Fruit fly (Drosophila melanogaster) whole organism, embryonic: Measurements from ENCODE around the gene Rhp.

Experiments used
- Ada2b ChIP-seq: fragments of 200-800 bp; sonication (Bioruptor generic); IDR thresholded peaks from 2 replicates; pipeline ENCODE4 v1.3.6; 2022; ENCODE audit warnings: missing biosample characterization, missing genetic modification characterization
- Atf6 ChIP-seq: fragments of 200-800 bp; sonication (Bioruptor generic); IDR thresholded peaks from 2 replicates; pipeline ENCODE4 v1.3.6; 2022; ENCODE audit warnings: missing biosample characterization, missing genetic modification characterization
- BEAF-32 ChIP-seq: fragments of 200-800 bp; sonication (Bioruptor generic); optimal IDR thresholded peaks from 3 replicates; lab custom pipeline; 2017; ENCODE audit warnings: missing biosample characterization, missing genetic modification characterization, mild to moderate bottlenecking, moderate library complexity, missing genetic modification reagents
- CG10267 ChIP-seq: fragments of 200-800 bp; sonication (Bioruptor generic); optimal IDR thresholded peaks from 2 replicates; lab custom pipeline; 2018; ENCODE audit warnings: missing biosample characterization, mild to moderate bottlenecking, missing genetic modification characterization, moderate library complexity
- CG11696 ChIP-seq: fragments of 200-800 bp; sonication (Bioruptor generic); IDR thresholded peaks from 2 replicates; pipeline ENCODE4 v1.3.6; 2022; ENCODE audit warnings: missing biosample characterization, missing genetic modification characterization
- CG15011 ChIP-seq: fragments of 200-800 bp; sonication (Bioruptor generic); optimal IDR thresholded peaks from 3 replicates; lab custom pipeline; 2018; ENCODE audit warnings: missing biosample characterization, mild to moderate bottlenecking, missing genetic modification characterization
- CG18262 ChIP-seq: fragments of 200-800 bp; optimal IDR thresholded peaks from 3 replicates; lab custom pipeline; 2019; ENCODE audit warnings: missing biosample characterization, mild to moderate bottlenecking, missing genetic modification characterization, moderate library complexity
- CG18619 ChIP-seq: fragments of 200-800 bp; sonication (Bioruptor generic); optimal IDR thresholded peaks from 3 replicates; lab custom pipeline; 2017; ENCODE audit warnings: missing biosample characterization, mild to moderate bottlenecking, missing genetic modification characterization
- CG2120 ChIP-seq: fragments of 200-800 bp; sonication (Bioruptor generic); optimal IDR thresholded peaks from 3 replicates; lab custom pipeline; 2016; ENCODE audit warnings: missing biosample characterization, missing genetic modification characterization
- CG2129 ChIP-seq: fragments of 200-800 bp; sonication (Bioruptor generic); IDR thresholded peaks from 2 replicates; pipeline ENCODE4 v1.3.6; 2022; ENCODE audit warnings: missing biosample characterization, missing genetic modification characterization; ENCODE audit not compliant: partially characterized antibody
- CG2712 ChIP-seq: fragments of 200-800 bp; optimal IDR thresholded peaks from 3 replicates; lab custom pipeline; 2019; ENCODE audit warnings: missing biosample characterization, mild to moderate bottlenecking, missing genetic modification characterization, moderate library complexity
- CG32532 ChIP-seq: fragments of 200-800 bp; sonication (Bioruptor generic); IDR thresholded peaks from 2 replicates; pipeline ENCODE4 v1.3.6; 2022; ENCODE audit warnings: missing biosample characterization, missing genetic modification characterization
- CG3281 ChIP-seq: fragments of 200-800 bp; sonication (Bioruptor generic); optimal IDR thresholded peaks from 3 replicates; lab custom pipeline; 2017; ENCODE audit warnings: missing biosample characterization, mild to moderate bottlenecking, missing genetic modification characterization
- CG33557 ChIP-seq: fragments of 200-800 bp; sonication (Bioruptor generic); optimal IDR thresholded peaks from 2 replicates; lab custom pipeline; 2019; ENCODE audit warnings: missing biosample characterization, mild to moderate bottlenecking, missing genetic modification characterization, moderate library complexity
- CG7357 ChIP-seq: fragments of 200-800 bp; sonication (Bioruptor generic); IDR thresholded peaks from 3 replicates; pipeline ENCODE4 v1.3.6; 2022; ENCODE audit warnings: missing biosample characterization, missing genetic modification characterization
- D19A ChIP-seq: fragments of 200-800 bp; optimal IDR thresholded peaks from 3 replicates; lab custom pipeline; 2019; ENCODE audit warnings: missing biosample characterization, mild to moderate bottlenecking, missing genetic modification characterization, moderate library complexity
- Dek ChIP-seq: fragments of 200-800 bp; sonication (Bioruptor generic); optimal IDR thresholded peaks from 3 replicates; lab custom pipeline; 2019; ENCODE audit warnings: missing biosample characterization, mild to moderate bottlenecking, missing genetic modification characterization, moderate library complexity
- Doc3 ChIP-seq: fragments of 200-800 bp; sonication (Bioruptor generic); IDR thresholded peaks from 3 replicates; pipeline ENCODE4 v1.3.6; 2022; ENCODE audit warnings: missing biosample characterization, missing genetic modification characterization; ENCODE audit not compliant: partially characterized antibody
- Ets65A ChIP-seq: fragments of 200-800 bp; sonication (Bioruptor generic); peaks from one replicate; lab custom pipeline; 2016; ENCODE audit warnings: missing biosample characterization, missing genetic modification characterization
- Hr51 ChIP-seq, 2 experiments: fragments of 200-800 bp; sonication (Bioruptor generic); optimal IDR thresholded peaks; 2 replicates in 1 of 2; 3 replicates in 1 of 2; lab custom pipeline; 2016 to 2018; ENCODE audit warnings: missing biosample characterization in 2 of 2, missing genetic modification characterization in 2 of 2, mild to moderate bottlenecking in 1 of 2, moderate library complexity in 1 of 2
- Lim3 ChIP-seq: fragments of 200-800 bp; sonication (Bioruptor generic); IDR thresholded peaks from 2 replicates; pipeline ENCODE4 v1.3.6; 2022; ENCODE audit warnings: missing biosample characterization, missing genetic modification characterization
- MESR4 ChIP-seq: fragments of 200-800 bp; sonication (Bioruptor generic); optimal IDR thresholded peaks from 2 replicates; lab custom pipeline; 2018; ENCODE audit warnings: missing biosample characterization, mild to moderate bottlenecking, missing genetic modification characterization, moderate library complexity
- NfI ChIP-seq: fragments of 200-800 bp; sonication (Bioruptor generic); optimal IDR thresholded peaks from 3 replicates; lab custom pipeline; 2018; ENCODE audit warnings: missing biosample characterization, mild to moderate bottlenecking, missing genetic modification characterization, moderate library complexity
- Sry-β ChIP-seq: fragments of 200-800 bp; sonication (Bioruptor generic); optimal IDR thresholded peaks from 2 replicates; lab custom pipeline; 2018; ENCODE audit warnings: missing biosample characterization, mild to moderate bottlenecking, missing genetic modification characterization, moderate library complexity
- Sry-δ ChIP-seq: fragments of 200-800 bp; sonication (Bioruptor generic); optimal IDR thresholded peaks from 2 replicates; lab custom pipeline; 2016; ENCODE audit warnings: missing biosample characterization, missing genetic modification characterization
- amos ChIP-seq: fragments of 200-800 bp; sonication (Bioruptor generic); IDR thresholded peaks from 2 replicates; pipeline ENCODE4 v1.3.6; 2022; ENCODE audit warnings: missing biosample characterization, missing genetic modification characterization; ENCODE audit not compliant: partially characterized antibody
- bcd ChIP-seq: fragments of 200-800 bp; sonication (Bioruptor generic); optimal IDR thresholded peaks from 2 replicates; lab custom pipeline; 2017; ENCODE audit warnings: missing biosample characterization, mild to moderate bottlenecking, missing genetic modification characterization
- chn ChIP-seq: fragments of 200-800 bp; sonication (Bioruptor generic); optimal IDR thresholded peaks from 2 replicates; lab custom pipeline; 2016; ENCODE audit warnings: missing biosample characterization, missing genetic modification characterization
- disco-r ChIP-seq: fragments of 200-800 bp; sonication (Bioruptor generic); optimal IDR thresholded peaks from 2 replicates; lab custom pipeline; 2016; ENCODE audit warnings: missing biosample characterization, missing genetic modification characterization
- dmrt11E ChIP-seq: fragments of 200-800 bp; sonication (Bioruptor generic); optimal IDR thresholded peaks from 3 replicates; lab custom pipeline; 2018; ENCODE audit warnings: missing biosample characterization, mild to moderate bottlenecking, missing genetic modification characterization, moderate library complexity
- dpn ChIP-seq, 2 experiments: fragments of 200-800 bp; sonication (Bioruptor generic); optimal IDR thresholded peaks; 3 replicates each; lab custom pipeline; 2016; ENCODE audit warnings: missing biosample characterization in 2 of 2, missing genetic modification characterization in 2 of 2
- fd102C ChIP-seq: fragments of 200-800 bp; sonication (Bioruptor generic); optimal IDR thresholded peaks from 2 replicates; lab custom pipeline; 2018; ENCODE audit warnings: missing biosample characterization, mild to moderate bottlenecking, missing genetic modification characterization, moderate library complexity
- grau ChIP-seq: fragments of 200-800 bp; optimal IDR thresholded peaks from 3 replicates; lab custom pipeline; 2019; ENCODE audit warnings: missing biosample characterization, mild to moderate bottlenecking, missing genetic modification characterization, moderate library complexity
- insv ChIP-seq, 2 experiments: fragments of 200-800 bp; sonication (Bioruptor generic); optimal IDR thresholded peaks; 3 replicates each; lab custom pipeline; 2016 to 2018; ENCODE audit warnings: missing biosample characterization in 2 of 2, missing genetic modification characterization in 2 of 2
- lab ChIP-seq: fragments of 200-800 bp; sonication (Bioruptor generic); optimal IDR thresholded peaks from 3 replicates; lab custom pipeline; 2017; ENCODE audit warnings: missing biosample characterization, missing genetic modification characterization, mild to moderate bottlenecking, moderate library complexity, missing genetic modification reagents
- lilli ChIP-seq: fragments of 200-800 bp; sonication (Bioruptor generic); optimal IDR thresholded peaks from 3 replicates; lab custom pipeline; 2016; ENCODE audit warnings: missing biosample characterization, missing genetic modification characterization
- maf-S ChIP-seq: fragments of 200-800 bp; sonication (Bioruptor generic); optimal IDR thresholded peaks from 2 replicates; lab custom pipeline; 2016; ENCODE audit warnings: missing biosample characterization, missing genetic modification characterization
- nmo ChIP-seq: fragments of 200-800 bp; sonication (Bioruptor generic); optimal IDR thresholded peaks from 2 replicates; lab custom pipeline; 2018; ENCODE audit warnings: missing biosample characterization, mild to moderate bottlenecking, missing genetic modification characterization, moderate library complexity
- pb ChIP-seq: fragments of 200-800 bp; sonication (Bioruptor generic); optimal IDR thresholded peaks from 3 replicates; lab custom pipeline; 2016; ENCODE audit warnings: missing biosample characterization, missing genetic modification characterization
- phol ChIP-seq: fragments of 200-800 bp; sonication (Bioruptor generic); optimal IDR thresholded peaks from 3 replicates; lab custom pipeline; 2018; ENCODE audit warnings: missing biosample characterization, mild to moderate bottlenecking, missing genetic modification characterization, moderate library complexity
- psq ChIP-seq: fragments of 200-800 bp; sonication (Bioruptor generic); optimal IDR thresholded peaks from 2 replicates; lab custom pipeline; 2017; ENCODE audit warnings: missing biosample characterization, missing genetic modification characterization
- pzg ChIP-seq: fragments of 200-800 bp; sonication (Bioruptor generic); optimal IDR thresholded peaks from 3 replicates; lab custom pipeline; 2018; ENCODE audit warnings: missing biosample characterization, mild to moderate bottlenecking, missing genetic modification characterization, moderate library complexity
- ranshi ChIP-seq: fragments of 200-800 bp; sonication (Bioruptor generic); IDR thresholded peaks from 2 replicates; pipeline ENCODE4 v1.3.6; 2022; ENCODE audit warnings: missing biosample characterization, missing genetic modification characterization
- ro ChIP-seq: fragments of 200-800 bp; sonication (Bioruptor generic); IDR thresholded peaks from 2 replicates; pipeline ENCODE4 v1.3.6; 2022; ENCODE audit warnings: missing biosample characterization, missing genetic modification characterization
- row ChIP-seq: fragments of 200-800 bp; sonication (Bioruptor generic); IDR thresholded peaks from 3 replicates; pipeline ENCODE4 v1.3.6; 2022; ENCODE audit warnings: missing biosample characterization, missing genetic modification characterization
- sug ChIP-seq: fragments of 200-800 bp; optimal IDR thresholded peaks from 2 replicates; lab custom pipeline; 2019; ENCODE audit warnings: missing biosample characterization, mild to moderate bottlenecking, missing genetic modification characterization, moderate library complexity
- tin ChIP-seq: fragments of 200-800 bp; sonication (Bioruptor generic); optimal IDR thresholded peaks from 3 replicates; lab custom pipeline; 2016; ENCODE audit warnings: missing biosample characterization, missing genetic modification characterization
- tup ChIP-seq: fragments of 200-800 bp; sonication (Bioruptor generic); optimal IDR thresholded peaks from 2 replicates; lab custom pipeline; 2016; ENCODE audit warnings: missing biosample characterization, mild to moderate bottlenecking, missing genetic modification characterization, moderate library complexity
- zfh2 ChIP-seq: fragments of 200-800 bp; sonication (Bioruptor generic); optimal IDR thresholded peaks from 2 replicates; lab custom pipeline; 2016; ENCODE audit warnings: missing biosample characterization, missing genetic modification characterization

Rhp gene

dm6 chrX:15745905-15746681 lies 42.6 kb upstream of the Rhp start, which contains the start of the genes CG8944 and CCT6 (continued):
- TF ChIP-seq ro (GFP tag; lab: Robert Waterston, UW), result no peak
- no peak for TF ChIP-seq ranshi
- no peak for TF ChIP-seq chn (GFP tag; lab: Kevin White, UChicago)
- TF ChIP-seq row (GFP tag; lab: Robert Waterston, UW), result peak; percentile 77
- peak in 1 of 2 experiments; percentile 93 for TF ChIP-seq insv (GFP tag; optimal IDR thresholded peaks at IDR 0.05; lab: Kevin White, UChicago)
- no peak for TF ChIP-seq Atf6 (GFP tag; lab: Robert Waterston, UW)
- no peak for TF ChIP-seq CG33557
- TF ChIP-seq Ada2b (GFP tag; lab: Robert Waterston, UW), result no peak
- TF ChIP-seq CG2712 (tag; lab: Kevin White, UChicago), result peak; percentile 32
- peak; percentile 90 for TF ChIP-seq MESR4 (GFP tag; lab: Kevin White, UChicago)
- TF ChIP-seq grau, result peak; percentile 1
- peak; percentile 29 for TF ChIP-seq nmo (GFP tag; lab: Kevin White, UChicago)
- no peak for TF ChIP-seq CG3281
- peak; percentile 20 for TF ChIP-seq pzg (GFP tag; lab: Kevin White, UChicago)
- TF ChIP-seq tin (GFP tag; lab: Kevin White, UChicago), result peak; percentile 14
- peak; percentile 14 for TF ChIP-seq sug (tag; lab: Kevin White, UChicago)
- peak; percentile 36 for TF ChIP-seq phol
- no peak for TF ChIP-seq dmrt11E
- TF ChIP-seq CG2120 (GFP tag; lab: Kevin White, UChicago), result peak; percentile 53
- TF ChIP-seq NfI, result no peak
- TF ChIP-seq dpn (GFP tag; optimal IDR thresholded peaks at IDR 0.05; lab: Kevin White, UChicago), result peak in 1 of 2 experiments; percentile 21
- TF ChIP-seq D19A (tag; lab: Kevin White, UChicago), result peak; percentile 17
- no peak for TF ChIP-seq CG2129 (GFP tag; lab: Robert Waterston, UW)
- peak; percentile 40 for TF ChIP-seq CG10267 (tag; lab: Kevin White, UChicago)
- no peak for TF ChIP-seq CG7357 (GFP tag; lab: Robert Waterston, UW)
- peak; percentile 81 for TF ChIP-seq Ets65A (GFP tag; lab: Kevin White, UChicago)
- TF ChIP-seq tup (GFP tag; lab: Kevin White, UChicago), result no peak
- peak; percentile 5 for TF ChIP-seq bcd (GFP tag; lab: Kevin White, UChicago)
- no peak for TF ChIP-seq lab (GFP tag; lab: Kevin White, UChicago)
- 0 out of 2 replicates have a peak, but pooled peaks have one; percentile 38 for TF ChIP-seq CG32532
- no peak for TF ChIP-seq disco-r (GFP tag; lab: Kevin White, UChicago)
- TF ChIP-seq Doc3, result 0 out of 3 replicates have a peak, but pooled peaks have one; percentile 31
- no peak for TF ChIP-seq fd102C (GFP tag; lab: Kevin White, UChicago)
- TF ChIP-seq Hr51 (GFP tag; optimal IDR thresholded peaks at IDR 0.05; lab: Kevin White, UChicago), result no peak
- TF ChIP-seq Sry-β (GFP tag; lab: Kevin White, UChicago), result peak; percentile 83
- no peak for TF ChIP-seq CG15011 (GFP tag; lab: Kevin White, UChicago)
- TF ChIP-seq BEAF-32 (GFP tag; lab: Kevin White, UChicago), result peak; percentile 65
- no peak for TF ChIP-seq psq (GFP tag; lab: Kevin White, UChicago)
- TF ChIP-seq lilli (GFP tag; lab: Kevin White, UChicago), result peak; percentile 1
- peak; percentile 16 for TF ChIP-seq zfh2 (GFP tag; lab: Kevin White, UChicago)
- TF ChIP-seq CG18619 (GFP tag; lab: Kevin White, UChicago), result no peak
- no peak for TF ChIP-seq CG11696
- no peak for TF ChIP-seq pb (GFP tag; lab: Kevin White, UChicago)
- TF ChIP-seq maf-S (GFP tag; lab: Kevin White, UChicago), result no peak
- no peak for TF ChIP-seq Lim3 (GFP tag; lab: Robert Waterston, UW)
- TF ChIP-seq amos (GFP tag; lab: Robert Waterston, UW), result peak; percentile 49
- TF ChIP-seq CG18262 (tag; lab: Kevin White, UChicago), result peak; percentile 17
- no peak for TF ChIP-seq Dek
- peak; percentile 69 for TF ChIP-seq Sry-δ (GFP tag; lab: Kevin White, UChicago)
